Worm (Caenorhabditis elegans): ENCODE data around the gene T21B10.4.

T21B10.4 gene

ce11 chrII:8948640-8949039, 7.9 kb downstream of the T21B10.4 start:
- TF ChIP-seq fos-1 (tag; optimal IDR thresholded peaks at IDR 0.05) (no peak), lsy-2 (tag; optimal IDR thresholded peaks at IDR 0.05) (no peak), peb-1 (tag; optimal IDR thresholded peaks at IDR 0.05) (no peak)

ce11 chrII:8951270-8951669, 10.6 kb downstream of the T21B10.4 start:
- TF ChIP-seq alr-1 (tag; optimal IDR thresholded peaks at IDR 0.05): no peak
- no peak for TF ChIP-seq unc-62 (GFP tag; optimal IDR thresholded peaks at IDR 0.05)
- TF ChIP-seq skn-1 (tag; optimal IDR thresholded peaks at IDR 0.05): no peak
- TF ChIP-seq lsy-2 (tag; optimal IDR thresholded peaks at IDR 0.05): no peak
- TF ChIP-seq nhr-11 (tag; optimal IDR thresholded peaks at IDR 0.05): no peak
- no peak for TF ChIP-seq mab-5 (tag; optimal IDR thresholded peaks at IDR 0.05)
- TF ChIP-seq sma-9 (GFP tag; optimal IDR thresholded peaks at IDR 0.05): no peak
- no peak for TF ChIP-seq sma-9 (tag; optimal IDR thresholded peaks at IDR 0.05)

ce11 chrII:8953703-8954102, 13.0 kb downstream of the T21B10.4 start:
- TF ChIP-seq nhr-77 (tag; optimal IDR thresholded peaks at IDR 0.05) (no peak), nhr-25 (tag; optimal IDR thresholded peaks at IDR 0.05) (no peak), elt-1 (tag; optimal IDR thresholded peaks at IDR 0.05) (peak; percentile 22)

- TF ChIP-seq alr-1 (tag; optimal IDR thresholded peaks at IDR 0.05): no peak
- TF ChIP-seq ama-1 (optimal IDR thresholded peaks at IDR 0.05): no peak
- TF ChIP-seq dmd-4 (tag; optimal IDR thresholded peaks at IDR 0.05): no peak
- no peak for TF ChIP-seq nhr-237 (tag; optimal IDR thresholded peaks at IDR 0.05)
- no peak for TF ChIP-seq ztf-4 (tag; optimal IDR thresholded peaks at IDR 0.05)
- TF ChIP-seq ceh-16 (tag; optimal IDR thresholded peaks at IDR 0.05): no peak
- no peak for TF ChIP-seq nhr-23 (tag; optimal IDR thresholded peaks at IDR 0.05)
- no peak for TF ChIP-seq lin-11 (tag; optimal IDR thresholded peaks at IDR 0.05)
- no peak for TF ChIP-seq fos-1 (tag; optimal IDR thresholded peaks at IDR 0.05)
- no peak for TF ChIP-seq sma-9 (GFP tag; optimal IDR thresholded peaks at IDR 0.05)
- no peak for TF ChIP-seq sma-9 (tag; optimal IDR thresholded peaks at IDR 0.05)
- TF ChIP-seq blmp-1 (tag; optimal IDR thresholded peaks at IDR 0.05; ENCODE audit: insufficient read depth): no peak
- no peak for TF ChIP-seq F13H6.1 (tag; optimal IDR thresholded peaks at IDR 0.05)
Measured at ce11 chrII:8956896-8957295, 16.2 kb downstream of the T21B10.4 start.

- TF ChIP-seq mdl-1 (tag; optimal IDR thresholded peaks at IDR 0.05) (no peak), nhr-129 (tag; optimal IDR thresholded peaks at IDR 0.05) (peak; percentile 77), nhr-6 (tag; optimal IDR thresholded peaks at IDR 0.05) (no peak), mab-5 (tag; optimal IDR thresholded peaks at IDR 0.05) (no peak), nhr-21 (tag; optimal IDR thresholded peaks at IDR 0.05) (no peak), dmd-4 (tag; optimal IDR thresholded peaks at IDR 0.05) (no peak), lin-11 (tag; optimal IDR thresholded peaks at IDR 0.05) (no peak), elt-3 (tag; optimal IDR thresholded peaks at IDR 0.05) (no peak), ztf-11 (tag; optimal IDR thresholded peaks at IDR 0.05) (no peak), lin-39 (tag; optimal IDR thresholded peaks at IDR 0.05) (no peak), Y55F3AM.14 (GFP tag; optimal IDR thresholded peaks at IDR 0.05) (no peak), egl-27 (tag; optimal IDR thresholded peaks at IDR 0.05) (no peak), blmp-1 (tag; optimal IDR thresholded peaks at IDR 0.05; ENCODE audit: insufficient read depth) (no peak), mbf-1 (tag; optimal IDR thresholded peaks at IDR 0.05) (no peak), ztf-1 (GFP tag; conservative IDR thresholded peaks at IDR 0.05) (no peak), lin-13 (GFP tag; optimal IDR thresholded peaks at IDR 0.05) (no peak), ama-1 (optimal IDR thresholded peaks at IDR 0.05) (peak; percentile 4), zag-1 (tag; optimal IDR thresholded peaks at IDR 0.05) (no peak), aly-2 (tag; optimal IDR thresholded peaks at IDR 0.05) (no peak), nhr-25 (tag; optimal IDR thresholded peaks at IDR 0.05) (no peak), nhr-11 (tag; optimal IDR thresholded peaks at IDR 0.05) (no peak), ztf-4 (tag; optimal IDR thresholded peaks at IDR 0.05) (no peak), C34F6.9 (tag; optimal IDR thresholded peaks at IDR 0.05) (peak; percentile 22), peb-1 (tag; optimal IDR thresholded peaks at IDR 0.05) (no peak), alr-1 (tag; optimal IDR thresholded peaks at IDR 0.05) (no peak), sma-9 (GFP tag; optimal IDR thresholded peaks at IDR 0.05) (peak; percentile 61), sma-9 (tag; optimal IDR thresholded peaks at IDR 0.05) (no peak), snpc-4 (tag; optimal IDR thresholded peaks at IDR 0.05) (no peak), unc-39 (tag; optimal IDR thresholded peaks at IDR 0.05) (no peak), gmeb-1 (tag; optimal IDR thresholded peaks at IDR 0.05) (no peak), ZK546.5 (tag; optimal IDR thresholded peaks at IDR 0.05) (no peak), lsy-2 (tag; optimal IDR thresholded peaks at IDR 0.05) (peak in 1 of 2 experiments; percentile 20), F13H6.1 (tag; optimal IDR thresholded peaks at IDR 0.05) (peak; percentile 65), crh-2 (tag; optimal IDR thresholded peaks at IDR 0.05) (no peak)
Measured at ce11 chrII:8959081-8959480, 18.4 kb downstream of the T21B10.4 start.

Measured in whole organism, L2 larva.